Fruit fly (Drosophila melanogaster) whole organism, embryonic: ENCODE results near the gene CG43072.

Source experiments
- Ada2b ChIP-seq: fragments of 200-800 bp; sonication (Bioruptor generic); IDR thresholded peaks from 2 replicates; pipeline ENCODE4 v1.3.6; 2022; ENCODE audit warnings: missing biosample characterization, missing genetic modification characterization
- Atf-2 ChIP-seq: fragments of 200-800 bp; sonication (Bioruptor generic); optimal IDR thresholded peaks from 2 replicates; lab custom pipeline; 2016; ENCODE audit warnings: missing biosample characterization, missing genetic modification characterization
- BtbVII ChIP-seq: fragments of 200-800 bp; sonication (Bioruptor generic); optimal IDR thresholded peaks from 3 replicates; lab custom pipeline; 2017; ENCODE audit warnings: missing biosample characterization, mild to moderate bottlenecking, missing genetic modification characterization
- CG10147 ChIP-seq: fragments of 200-800 bp; sonication (Bioruptor generic); optimal IDR thresholded peaks from 2 replicates; lab custom pipeline; 2019; ENCODE audit warnings: missing biosample characterization, mild to moderate bottlenecking, missing genetic modification characterization, moderate library complexity
- CG10321 ChIP-seq: fragments of 200-800 bp; sonication (Bioruptor generic); IDR thresholded peaks from 2 replicates; pipeline ENCODE4 v1.3.6; 2022; ENCODE audit warnings: missing biosample characterization, missing genetic modification characterization
- CG10959 ChIP-seq: fragments of 200-800 bp; sonication (Bioruptor generic); IDR thresholded peaks from 2 replicates; pipeline ENCODE4 v1.3.6; 2022; ENCODE audit warnings: missing biosample characterization, missing genetic modification characterization
- CG11247 ChIP-seq: fragments of 200-800 bp; sonication (Bioruptor generic); IDR thresholded peaks from 2 replicates; pipeline ENCODE4 v1.3.6; 2022; ENCODE audit warnings: missing biosample characterization, missing genetic modification characterization
- CG11696 ChIP-seq: fragments of 200-800 bp; sonication (Bioruptor generic); IDR thresholded peaks from 2 replicates; pipeline ENCODE4 v1.3.6; 2022; ENCODE audit warnings: missing biosample characterization, missing genetic modification characterization
- CG14014 ChIP-seq: fragments of 200-800 bp; sonication (Bioruptor generic); IDR thresholded peaks from 2 replicates; pipeline ENCODE4 v1.3.6; 2022; ENCODE audit warnings: missing biosample characterization, missing genetic modification characterization
- CG14441 ChIP-seq: fragments of 200-800 bp; sonication (Bioruptor generic); IDR thresholded peaks from 2 replicates; pipeline ENCODE4 v1.3.6; 2022; ENCODE audit warnings: missing biosample characterization, missing genetic modification characterization
- CG14667 ChIP-seq: fragments of 200-800 bp; sonication (Bioruptor generic); IDR thresholded peaks from 2 replicates; pipeline ENCODE4 v1.3.6; 2022; ENCODE audit warnings: missing biosample characterization, missing genetic modification characterization
- CG15269 ChIP-seq: fragments of 200-800 bp; sonication (Bioruptor generic); optimal IDR thresholded peaks from 2 replicates; lab custom pipeline; 2018; ENCODE audit warnings: missing biosample characterization, mild to moderate bottlenecking, missing genetic modification characterization, moderate library complexity
- CG1603 ChIP-seq: fragments of 200-800 bp; sonication (Bioruptor generic); optimal IDR thresholded peaks from 2 replicates; lab custom pipeline; 2019; ENCODE audit warnings: missing biosample characterization, mild to moderate bottlenecking, missing genetic modification characterization, moderate library complexity
- CG16813 ChIP-seq: fragments of 200-800 bp; sonication (Bioruptor generic); IDR thresholded peaks from 3 replicates; pipeline ENCODE4 v1.3.6; 2022; ENCODE audit warnings: missing biosample characterization, missing genetic modification characterization; ENCODE audit not compliant: partially characterized antibody
- CG17186 ChIP-seq: fragments of 200-800 bp; sonication (Bioruptor generic); optimal IDR thresholded peaks from 3 replicates; lab custom pipeline; 2017; ENCODE audit warnings: missing biosample characterization, missing genetic modification reagents, missing genetic modification characterization
- CG17829 ChIP-seq: fragments of 200-800 bp; optimal IDR thresholded peaks from 2 replicates; lab custom pipeline; 2019; ENCODE audit warnings: missing biosample characterization, mild to moderate bottlenecking, missing genetic modification characterization, moderate library complexity
- CG6272 ChIP-seq: fragments of 200-800 bp; sonication (Bioruptor generic); IDR thresholded peaks from 2 replicates; pipeline ENCODE4 v1.3.6; 2022; ENCODE audit warnings: missing biosample characterization, missing genetic modification characterization
- CG6813 ChIP-seq: fragments of 200-800 bp; sonication (Bioruptor generic); optimal IDR thresholded peaks from 2 replicates; lab custom pipeline; 2017; ENCODE audit warnings: missing biosample characterization, missing genetic modification characterization, mild to moderate bottlenecking, moderate library complexity, missing genetic modification reagents
- CG9215 ChIP-seq: fragments of 200-800 bp; sonication (Bioruptor generic); IDR thresholded peaks from 2 replicates; pipeline ENCODE4 v1.3.6; 2022; ENCODE audit warnings: missing biosample characterization, missing genetic modification characterization
- D19A ChIP-seq: fragments of 200-800 bp; optimal IDR thresholded peaks from 3 replicates; lab custom pipeline; 2019; ENCODE audit warnings: missing biosample characterization, mild to moderate bottlenecking, missing genetic modification characterization, moderate library complexity
- ERR ChIP-seq: fragments of 200-800 bp; sonication (Bioruptor generic); optimal IDR thresholded peaks from 2 replicates; lab custom pipeline; 2016; ENCODE audit warnings: missing biosample characterization, missing genetic modification characterization
- Gsc ChIP-seq: fragments of 200-800 bp; sonication (Bioruptor generic); IDR thresholded peaks from 2 replicates; pipeline ENCODE4 v1.3.6; 2022; ENCODE audit warnings: missing biosample characterization, missing genetic modification characterization
- HLH3B ChIP-seq: fragments of 200-800 bp; sonication (Bioruptor generic); IDR thresholded peaks from 2 replicates; pipeline ENCODE4 v1.3.6; 2022; ENCODE audit warnings: missing biosample characterization, missing genetic modification characterization
- Lim3 ChIP-seq: fragments of 200-800 bp; sonication (Bioruptor generic); IDR thresholded peaks from 2 replicates; pipeline ENCODE4 v1.3.6; 2022; ENCODE audit warnings: missing biosample characterization, missing genetic modification characterization
- Med ChIP-seq: fragments of 200-800 bp; sonication (Bioruptor generic); peaks from one replicate; lab custom pipeline; 2016; ENCODE audit warnings: missing biosample characterization, missing genetic modification characterization, mild to moderate bottlenecking, inconsistent platforms, moderate library complexity
- Myb ChIP-seq: fragments of 200-800 bp; sonication (Bioruptor generic); optimal IDR thresholded peaks from 2 replicates; lab custom pipeline; 2016; ENCODE audit warnings: missing biosample characterization, missing genetic modification characterization
- Vsx1 ChIP-seq: fragments of 200-800 bp; sonication (Bioruptor generic); optimal IDR thresholded peaks from 2 replicates; lab custom pipeline; 2017; ENCODE audit warnings: missing biosample characterization, mild to moderate bottlenecking, missing genetic modification characterization, missing genetic modification reagents
- abd-A ChIP-seq: fragments of 200-800 bp; sonication (Bioruptor generic); optimal IDR thresholded peaks from 3 replicates; lab custom pipeline; 2019; ENCODE audit warnings: missing biosample characterization, mild to moderate bottlenecking, missing genetic modification characterization, moderate library complexity
- bowl ChIP-seq: fragments of 200-800 bp; sonication (Bioruptor generic); IDR thresholded peaks from 2 replicates; pipeline ENCODE4 v1.3.6; 2022; ENCODE audit warnings: missing biosample characterization, missing genetic modification characterization
- crp ChIP-seq, 2 experiments: fragments of 200-800 bp; sonication (Bioruptor generic); optimal IDR thresholded peaks; 2 replicates in 1 of 2; 3 replicates in 1 of 2; lab custom pipeline; 2017; ENCODE audit warnings: missing biosample characterization in 2 of 2, missing genetic modification characterization in 2 of 2, mild to moderate bottlenecking in 1 of 2, moderate library complexity in 1 of 2
- disco-r ChIP-seq: fragments of 200-800 bp; sonication (Bioruptor generic); optimal IDR thresholded peaks from 2 replicates; lab custom pipeline; 2016; ENCODE audit warnings: missing biosample characterization, missing genetic modification characterization
- dysf ChIP-seq: fragments of 200-800 bp; sonication (Bioruptor generic); IDR thresholded peaks from 3 replicates; pipeline ENCODE4 v1.3.6; 2022; ENCODE audit warnings: missing biosample characterization, missing genetic modification characterization
- emc ChIP-seq: fragments of 200-800 bp; sonication (Bioruptor generic); optimal IDR thresholded peaks from 2 replicates; lab custom pipeline; 2016; ENCODE audit warnings: missing biosample characterization, missing genetic modification characterization
- ewg ChIP-seq: fragments of 200-800 bp; sonication (Bioruptor generic); optimal IDR thresholded peaks from 3 replicates; lab custom pipeline; 2017; ENCODE audit warnings: mild to moderate bottlenecking, missing biosample characterization, missing genetic modification reagents, missing genetic modification characterization
- fd3F ChIP-seq: fragments of 200-800 bp; sonication (Bioruptor generic); optimal IDR thresholded peaks from 2 replicates; lab custom pipeline; 2018; ENCODE audit warnings: missing biosample characterization, mild to moderate bottlenecking, missing genetic modification characterization, moderate library complexity
- fu2 ChIP-seq: fragments of 200-800 bp; sonication (Bioruptor generic); optimal IDR thresholded peaks from 2 replicates; lab custom pipeline; 2016; ENCODE audit warnings: missing biosample characterization, missing genetic modification characterization
- gcm2 ChIP-seq: fragments of 200-800 bp; sonication (Bioruptor generic); optimal IDR thresholded peaks from 2 replicates; lab custom pipeline; 2016; ENCODE audit warnings: missing biosample characterization, missing genetic modification characterization
- gt ChIP-seq: fragments of 200-800 bp; sonication (Bioruptor generic); IDR thresholded peaks from 2 replicates; pipeline ENCODE4 v1.3.6; 2022; ENCODE audit warnings: missing biosample characterization, missing genetic modification characterization
- inv ChIP-seq: fragments of 200-800 bp; sonication (Bioruptor generic); IDR thresholded peaks from 2 replicates; pipeline ENCODE4 v1.3.6; 2022; ENCODE audit warnings: missing biosample characterization, missing genetic modification characterization; ENCODE audit not compliant: partially characterized antibody
- kay ChIP-seq: fragments of 200-800 bp; sonication (Bioruptor generic); optimal IDR thresholded peaks from 2 replicates; lab custom pipeline; 2016; ENCODE audit warnings: missing biosample characterization, missing genetic modification characterization
- onecut ChIP-seq: fragments of 200-800 bp; sonication (Bioruptor generic); IDR thresholded peaks from 2 replicates; pipeline ENCODE4 v1.3.6; 2022; ENCODE audit warnings: missing biosample characterization, missing genetic modification characterization
- otp ChIP-seq: fragments of 200-800 bp; sonication (Bioruptor generic); IDR thresholded peaks from 3 replicates; pipeline ENCODE4, ENCODE4 v1.3.6; 2022; ENCODE audit warnings: missing biosample characterization, missing genetic modification characterization
- phol ChIP-seq: fragments of 200-800 bp; sonication (Bioruptor generic); optimal IDR thresholded peaks from 3 replicates; lab custom pipeline; 2018; ENCODE audit warnings: missing biosample characterization, mild to moderate bottlenecking, missing genetic modification characterization, moderate library complexity
- run ChIP-seq: fragments of 200-800 bp; sonication (Bioruptor generic); optimal IDR thresholded peaks from 3 replicates; lab custom pipeline; 2018; ENCODE audit warnings: missing biosample characterization, mild to moderate bottlenecking, missing genetic modification characterization
- slbo ChIP-seq: fragments of 200-800 bp; sonication (Bioruptor generic); IDR thresholded peaks from 2 replicates; pipeline ENCODE4 v1.3.6; 2022; ENCODE audit warnings: missing biosample characterization, missing genetic modification characterization
- stwl ChIP-seq: fragments of 200-800 bp; sonication (Bioruptor generic); optimal IDR thresholded peaks from 3 replicates; lab custom pipeline; 2018; ENCODE audit warnings: missing biosample characterization, mild to moderate bottlenecking, missing genetic modification characterization, moderate library complexity
- unpg ChIP-seq: fragments of 200-800 bp; sonication (Bioruptor generic); optimal IDR thresholded peaks from 3 replicates; lab custom pipeline; 2018; ENCODE audit warnings: missing biosample characterization, mild to moderate bottlenecking, missing genetic modification characterization, moderate library complexity
- vfl ChIP-seq: fragments of 200-800 bp; sonication (Bioruptor generic); optimal IDR thresholded peaks from 2 replicates; lab custom pipeline; 2016; ENCODE audit warnings: missing biosample characterization, missing genetic modification characterization
- vvl ChIP-seq: fragments of 200-800 bp; sonication (Bioruptor generic); IDR thresholded peaks from 2 replicates; pipeline ENCODE4 v1.3.6; 2022; ENCODE audit warnings: missing biosample characterization, missing genetic modification characterization
- wdn ChIP-seq: fragments of 200-800 bp; sonication (Bioruptor generic); IDR thresholded peaks from 2 replicates; pipeline ENCODE4 v1.3.6; 2022; ENCODE audit warnings: missing biosample characterization, missing genetic modification characterization

The CG43072 gene

dm6 chr3L:21060189-21061070 is 5.2 kb upstream of the CG43072 start:
- TF ChIP-seq Atf-2 (GFP tag; lab: Kevin White, UChicago) = no peak
- no peak for TF ChIP-seq vvl
- no peak for TF ChIP-seq CG17829 (tag; lab: Kevin White, UChicago)
- no peak for TF ChIP-seq dysf (GFP tag; lab: Robert Waterston, UW)
- TF ChIP-seq crp (GFP tag; optimal IDR thresholded peaks at IDR 0.05; lab: Kevin White, UChicago) = no peak
- TF ChIP-seq emc (GFP tag; lab: Kevin White, UChicago) = no peak
- no peak for TF ChIP-seq fu2
- no peak for TF ChIP-seq vfl (GFP tag; lab: Kevin White, UChicago)
- no peak for TF ChIP-seq kay
- peak; percentile 16 for TF ChIP-seq unpg (GFP tag; lab: Kevin White, UChicago)
- no peak for TF ChIP-seq ewg (GFP tag; lab: Kevin White, UChicago)
- no peak for TF ChIP-seq fd3F (GFP tag; lab: Kevin White, UChicago)
- TF ChIP-seq CG6272 (GFP tag; lab: Robert Waterston, UW) = no peak
- TF ChIP-seq run (tag; lab: Kevin White, UChicago) = no peak
- TF ChIP-seq CG1603 (tag; lab: Kevin White, UChicago) = peak; percentile 5
- TF ChIP-seq BtbVII (GFP tag; lab: Kevin White, UChicago) = no peak
- TF ChIP-seq CG10147 (GFP tag; lab: Kevin White, UChicago) = no peak
- no peak for TF ChIP-seq Vsx1 (GFP tag; lab: Kevin White, UChicago)
- TF ChIP-seq CG14441 (GFP tag; lab: Robert Waterston, UW) = no peak
- TF ChIP-seq HLH3B (GFP tag; lab: Robert Waterston, UW) = no peak
- 0 out of 2 replicates have a peak, but pooled peaks have one; percentile 17 for TF ChIP-seq CG14014 (GFP tag; lab: Robert Waterston, UW)
- no peak for TF ChIP-seq CG11247 (GFP tag; lab: Robert Waterston, UW)
- TF ChIP-seq slbo = no peak
- TF ChIP-seq otp (GFP tag; lab: Robert Waterston, UW) = no peak
- TF ChIP-seq CG17186 (GFP tag; lab: Kevin White, UChicago) = no peak
- TF ChIP-seq CG11696 (GFP tag; lab: Robert Waterston, UW) = no peak
- TF ChIP-seq gcm2 = no peak
- TF ChIP-seq bowl = no peak
- TF ChIP-seq ERR (GFP tag; lab: Kevin White, UChicago) = no peak
- TF ChIP-seq Lim3 (GFP tag; lab: Robert Waterston, UW) = no peak
- no peak for TF ChIP-seq stwl (tag; lab: Kevin White, UChicago)
- no peak for TF ChIP-seq CG9215 (GFP tag; lab: Robert Waterston, UW)
- no peak for TF ChIP-seq CG6813 (GFP tag; lab: Kevin White, UChicago)
- no peak for TF ChIP-seq Ada2b (GFP tag; lab: Robert Waterston, UW)
- no peak for TF ChIP-seq CG15269
- no peak for TF ChIP-seq CG10321 (GFP tag; lab: Robert Waterston, UW)
- TF ChIP-seq CG14667 (GFP tag; lab: Robert Waterston, UW) = no peak
- TF ChIP-seq inv = no peak
- no peak for TF ChIP-seq CG16813 (GFP tag; lab: Robert Waterston, UW)
- TF ChIP-seq gt = no peak
- no peak for TF ChIP-seq disco-r
- TF ChIP-seq wdn (GFP tag; lab: Robert Waterston, UW) = no peak
- no peak for TF ChIP-seq CG10959 (GFP tag; lab: Robert Waterston, UW)
- TF ChIP-seq Myb = no peak
- peak; percentile 55 for TF ChIP-seq phol (tag; lab: Kevin White, UChicago)
- TF ChIP-seq Gsc (GFP tag; lab: Robert Waterston, UW) = no peak
- no peak for TF ChIP-seq Med (GFP tag; lab: Kevin White, UChicago)
- no peak for TF ChIP-seq onecut (GFP tag; lab: Robert Waterston, UW)
- TF ChIP-seq abd-A (tag; lab: Kevin White, UChicago) = no peak
- peak; percentile 26 for TF ChIP-seq D19A (tag; lab: Kevin White, UChicago)
